Fruit fly (Drosophila melanogaster) whole organism, wandering third instar larva: ENCODE measurements around the gene Mkrn1.

Experiments
- Dfd ChIP-seq: fragments of >200 bp; optimal IDR thresholded peaks from 2 replicates; lab custom pipeline; 2017; ENCODE audit warnings: missing biosample characterization, missing genetic modification characterization
- Hr78 ChIP-seq: fragments of >200 bp; optimal IDR thresholded peaks from 2 replicates; lab custom pipeline; 2017; ENCODE audit warnings: missing biosample characterization, missing genetic modification characterization
- Mio ChIP-seq: sonication (Bioruptor generic); optimal IDR thresholded peaks from 2 replicates; lab custom pipeline; 2016; ENCODE audit warnings: missing biosample characterization, missing genetic modification characterization
- Sp1 ChIP-seq: fragments of 200-800 bp; sonication (Bioruptor generic); optimal IDR thresholded peaks from 3 replicates; lab custom pipeline; 2019; ENCODE audit warnings: missing biosample characterization, mild to moderate bottlenecking, missing genetic modification characterization, moderate library complexity
- br ChIP-seq: fragments of 200-800 bp; sonication (Bioruptor generic); optimal IDR thresholded peaks from 2 replicates; lab custom pipeline; 2016; ENCODE audit warnings: missing biosample characterization, missing genetic modification characterization
- pan ChIP-seq: fragments of >200 bp; optimal IDR thresholded peaks from 2 replicates; lab custom pipeline; 2017
- psq ChIP-seq: fragments of 200-800 bp; sonication (Bioruptor generic); optimal IDR thresholded peaks from 3 replicates; lab custom pipeline; 2017; ENCODE audit warnings: missing biosample characterization, mild to moderate bottlenecking, missing genetic modification characterization, moderate library complexity
- sage ChIP-seq: fragments of 200-800 bp; sonication (Bioruptor generic); optimal IDR thresholded peaks from 2 replicates; lab custom pipeline; 2016; ENCODE audit warnings: missing biosample characterization, mild to moderate bottlenecking, missing genetic modification characterization

- no peak for TF ChIP-seq pan (lab: Kevin White, UChicago)
- no peak for TF ChIP-seq Sp1 (GFP tag; lab: Kevin White, UChicago)
- no peak for TF ChIP-seq Dfd
- TF ChIP-seq Mio (GFP tag; lab: Kevin White, UChicago): no peak
- no peak for TF ChIP-seq br (GFP tag; lab: Kevin White, UChicago)
- TF ChIP-seq Hr78 (GFP tag; lab: Kevin White, UChicago): no peak
- peak; percentile 40 for TF ChIP-seq psq
- TF ChIP-seq sage: no peak
Observed at dm6 chr3L:21568848-21569372, 35.4 kb upstream of the Mkrn1 start, which contains the start of the genes CRIF and SMC5.
